Worm (Caenorhabditis elegans) whole organism, L3 larva: Measurements from ENCODE around the gene F52E4.5.
A peak's percentile ranks its signal among the peaks of the same experiment; 100 is the strongest.
"Not testable (repeated sequence)": the region's sequence is repeated elsewhere in the genome, so short reads cannot be mapped to it uniquely, and the experiment has no call there.

ENCODE experiments used
- ama-1 ChIP-seq: fragments of 150-350 bp; optimal IDR thresholded peaks from 2 replicates; lab custom pipeline; 2018
- ceh-28 ChIP-seq: fragments of 150-350 bp; optimal IDR thresholded peaks from 2 replicates; lab custom pipeline; 2014; ENCODE audit warnings: missing biosample characterization, missing genetic modification reagents, missing genetic modification characterization
- daf-12 ChIP-seq: fragments of 150-350 bp; optimal IDR thresholded peaks from 2 replicates; lab custom pipeline; 2014; ENCODE audit warnings: missing biosample characterization, missing genetic modification reagents, missing genetic modification characterization
- elt-1 ChIP-seq: fragments of 150-350 bp; optimal IDR thresholded peaks from 2 replicates; lab custom pipeline; 2014; ENCODE audit warnings: missing biosample characterization, missing genetic modification characterization
- elt-2 ChIP-seq: sonication (generic microtip); optimal IDR thresholded peaks from 2 replicates; lab custom pipeline; 2016; ENCODE audit warnings: missing genetic modification reagents, mild to moderate bottlenecking, missing genetic modification characterization, missing compliant biosample characterization
- fkh-10 ChIP-seq: sonication (generic microtip); optimal IDR thresholded peaks from 2 replicates; lab custom pipeline; 2017; ENCODE audit warnings: missing biosample characterization, missing genetic modification reagents, missing genetic modification characterization
- jun-1 ChIP-seq: fragments of 150-350 bp; optimal IDR thresholded peaks from 2 replicates; lab custom pipeline; 2014; ENCODE audit warnings: missing biosample characterization, missing genetic modification reagents, missing genetic modification characterization
- lin-15B ChIP-seq: fragments of 150-350 bp; optimal IDR thresholded peaks from 2 replicates; lab custom pipeline; 2014; ENCODE audit warnings: missing biosample characterization, missing genetic modification characterization
- mdl-1 ChIP-seq: fragments of 150-350 bp; optimal IDR thresholded peaks from 2 replicates; lab custom pipeline; 2014; ENCODE audit warnings: missing biosample characterization, missing genetic modification characterization
- nfya-1 ChIP-seq: sonication (generic microtip); optimal IDR thresholded peaks from 2 replicates; lab custom pipeline; 2017; ENCODE audit warnings: missing genetic modification characterization, mild to moderate bottlenecking, missing compliant biosample characterization, antibody characterized with exemption, moderate library complexity; ENCODE audit not compliant: insufficient read depth
- pqm-1 ChIP-seq: fragments of 150-350 bp; optimal IDR thresholded peaks from 2 replicates; lab custom pipeline; 2017; ENCODE audit warnings: missing biosample characterization, missing genetic modification characterization, inconsistent platforms
- skn-1 ChIP-seq: fragments of 150-350 bp; optimal IDR thresholded peaks from 2 replicates; lab custom pipeline; 2014; ENCODE audit warnings: missing biosample characterization, missing genetic modification characterization
- zag-1 ChIP-seq: fragments of 150-350 bp; optimal IDR thresholded peaks from 2 replicates; lab custom pipeline; 2014; ENCODE audit warnings: missing biosample characterization, missing genetic modification characterization
- ztf-11 ChIP-seq: fragments of 150-350 bp; optimal IDR thresholded peaks from 2 replicates; lab custom pipeline; 2014; ENCODE audit warnings: missing biosample characterization, missing genetic modification characterization

DNA sequence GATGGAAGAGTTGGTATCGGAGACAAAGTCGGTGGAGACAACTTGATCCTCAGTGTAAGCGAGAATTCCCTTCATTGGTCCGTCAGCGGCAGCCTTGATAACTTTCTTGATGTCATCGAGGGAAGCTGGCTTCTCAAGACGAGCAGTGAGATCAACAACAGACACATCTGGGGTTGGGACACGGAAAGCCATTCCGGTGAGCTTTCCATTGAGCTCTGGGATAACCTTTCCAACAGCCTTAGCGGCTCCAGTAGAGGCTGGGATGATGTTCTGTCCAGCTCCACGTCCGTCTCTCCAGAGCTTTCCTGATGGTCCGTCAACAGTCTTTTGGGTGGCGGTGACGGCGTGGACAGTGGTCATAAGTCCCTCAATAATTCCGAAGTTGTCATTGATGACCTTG is 26.5 kb upstream of the F52E4.5 start:
- TF ChIP-seq daf-12 (tag; lab: Kevin White, UChicago); pqm-1; mdl-1; zag-1 (tag; lab: Kevin White, UChicago); ztf-11; ceh-28 (tag; lab: Kevin White, UChicago); lin-15B (tag; lab: Kevin White, UChicago); jun-1 (tag; lab: Kevin White, UChicago); elt-1; elt-2 (tag; lab: Kevin White, UChicago); fkh-10 (GFP tag; lab: Kevin White, UChicago); skn-1 (tag; lab: Kevin White, UChicago); nfya-1 (tag; lab: Kevin White, UChicago): not testable (repeated sequence)
- peak; percentile 9 for TF ChIP-seq ama-1 (lab: Kevin White, UChicago)
